Worm (Caenorhabditis elegans) whole organism, early embryonic: ENCODE results near the gene R193.6.

Experiments
- B0310.2 ChIP-seq: sonication (generic microtip); optimal IDR thresholded peaks from 2 replicates; lab custom pipeline; 2016; ENCODE audit warnings: mild to moderate bottlenecking, missing genetic modification characterization, missing compliant biosample characterization
- ama-1 ChIP-seq: fragments of 150-350 bp; optimal IDR thresholded peaks from 2 replicates; lab custom pipeline; 2014
- ceh-36 ChIP-seq: sonication (generic microtip); optimal IDR thresholded peaks from 2 replicates; lab custom pipeline; 2016; ENCODE audit warnings: missing genetic modification characterization, inconsistent platforms, missing compliant biosample characterization
- flt-1 ChIP-seq: fragments of 200-800 bp; sonication (Bioruptor generic); IDR thresholded peaks from 2 replicates; pipeline ENCODE4 v1.3.6; 2022; ENCODE audit warnings: missing genetic modification characterization, missing compliant biosample characterization
- hmg-4 ChIP-seq: fragments of 200-800 bp; sonication (Bioruptor generic); optimal IDR thresholded peaks from 2 replicates; lab custom pipeline; 2018; ENCODE audit warnings: mild to moderate bottlenecking, missing genetic modification characterization, missing compliant biosample characterization
- hnd-1 ChIP-seq: sonication (generic microtip); optimal IDR thresholded peaks from 2 replicates; lab custom pipeline; 2016; ENCODE audit warnings: missing genetic modification characterization, missing compliant biosample characterization
- pes-1 ChIP-seq: fragments of 200-800 bp; sonication (Bioruptor generic); IDR thresholded peaks from 2 replicates; pipeline ENCODE4 v1.3.6; 2022; ENCODE audit warnings: missing genetic modification reagents, missing genetic modification characterization, missing compliant biosample characterization
- scrt-1 ChIP-seq: fragments of 200-800 bp; sonication (Bioruptor generic); IDR thresholded peaks from 2 replicates; pipeline ENCODE4 v1.3.6; 2022; ENCODE audit warnings: missing genetic modification characterization, missing compliant biosample characterization
- tbx-37 ChIP-seq: fragments of 200-800 bp; sonication (Bioruptor generic); conservative IDR thresholded peaks from 2 replicates; pipeline ENCODE4 v1.3.6; 2022; ENCODE audit warnings: missing genetic modification reagents, missing genetic modification characterization, missing compliant biosample characterization

DNA sequence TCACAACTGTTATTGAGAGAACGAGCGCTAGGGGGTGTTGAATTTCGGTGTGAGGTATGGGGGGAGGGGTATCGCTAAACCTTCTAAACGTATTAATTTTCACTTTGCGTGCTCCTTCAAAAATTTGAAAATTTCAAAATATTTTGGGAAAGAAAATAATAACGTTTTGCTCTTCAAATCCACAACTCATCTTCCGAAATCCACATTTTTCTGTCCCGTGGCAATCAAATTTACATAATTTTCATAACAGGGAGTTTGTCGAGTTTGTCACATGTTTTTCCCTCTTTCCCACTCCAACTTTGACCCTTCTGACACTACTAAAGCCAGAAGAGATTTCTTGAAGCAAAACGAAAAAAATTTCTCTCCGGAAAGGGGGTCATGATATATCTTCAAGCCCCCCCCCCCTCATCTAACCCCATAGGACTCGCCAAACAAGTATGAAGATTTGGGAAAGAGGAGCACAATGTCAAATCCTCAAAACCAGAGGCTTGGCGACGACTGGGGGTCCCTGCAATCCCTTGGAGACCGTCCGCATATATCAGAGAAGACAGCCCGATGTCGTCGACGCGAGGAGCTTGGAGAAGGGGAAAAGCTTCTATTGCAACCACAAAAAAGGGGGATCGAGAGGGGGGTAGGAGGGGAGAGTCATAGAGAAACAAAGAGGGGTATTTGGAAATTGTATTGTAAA lies 32.8 kb downstream of the R193.6 start:
- TF ChIP-seq ama-1, result no peak
- no peak for TF ChIP-seq flt-1 (GFP tag; lab: Robert Waterston, UW)
- TF ChIP-seq tbx-37 (GFP tag; lab: Robert Waterston, UW), result no peak
- no peak for TF ChIP-seq ceh-36 (tag; lab: Kevin White, UChicago)
- TF ChIP-seq hmg-4, result no peak
- no peak for TF ChIP-seq B0310.2 (tag; lab: Kevin White, UChicago)
- no peak for TF ChIP-seq hnd-1 (tag; lab: Kevin White, UChicago)
- no peak for TF ChIP-seq pes-1 (GFP tag; lab: Robert Waterston, UW)
- TF ChIP-seq scrt-1 (GFP tag; lab: Robert Waterston, UW), result no peak
